Worm (Caenorhabditis elegans) whole organism, L2 larva: ENCODE measurements around the gene Y67A10A.11.

Experiments
- C34F6.9 ChIP-seq: fragments of 150-350 bp; optimal IDR thresholded peaks from 2 replicates; lab custom pipeline; 2014; ENCODE audit warnings: missing biosample characterization, missing genetic modification characterization
- ZK546.5 ChIP-seq: sonication (generic microtip); optimal IDR thresholded peaks from 2 replicates; lab custom pipeline; 2017; ENCODE audit warnings: missing biosample characterization, missing genetic modification characterization
- aly-2 ChIP-seq: fragments of 150-350 bp; optimal IDR thresholded peaks from 2 replicates; lab custom pipeline; 2014; ENCODE audit warnings: missing biosample characterization, missing genetic modification characterization
- blmp-1 ChIP-seq: sonication (generic microtip); optimal IDR thresholded peaks from 2 replicates; lab custom pipeline; 2017; ENCODE audit warnings: missing genetic modification characterization, mild to moderate bottlenecking, missing compliant biosample characterization, antibody characterized with exemption, moderate library complexity; ENCODE audit not compliant: insufficient read depth
- elt-3 ChIP-seq: sonication (generic microtip); optimal IDR thresholded peaks from 2 replicates; lab custom pipeline; 2017; ENCODE audit warnings: missing biosample characterization, missing genetic modification characterization
- lin-11 ChIP-seq: fragments of 150-350 bp; sonication (generic microtip); optimal IDR thresholded peaks from 2 replicates; lab custom pipeline; 2014; ENCODE audit warnings: missing biosample characterization, missing genetic modification characterization, inconsistent platforms, mixed read lengths
- lin-39 ChIP-seq: fragments of 150-350 bp; optimal IDR thresholded peaks from 2 replicates; lab custom pipeline; 2014; ENCODE audit warnings: missing biosample characterization, missing genetic modification reagents, missing genetic modification characterization
- nhr-77 ChIP-seq: fragments of 150-350 bp; optimal IDR thresholded peaks from 2 replicates; lab custom pipeline; 2014; ENCODE audit warnings: missing biosample characterization, missing genetic modification characterization
- unc-55 ChIP-seq: fragments of 150-350 bp; sonication (generic microtip); optimal IDR thresholded peaks from 3 replicates; lab custom pipeline; 2014; ENCODE audit warnings: missing biosample characterization, missing genetic modification reagents, missing genetic modification characterization
- unc-62 ChIP-seq: fragments of 150-350 bp; optimal IDR thresholded peaks from 2 replicates; lab custom pipeline; 2014; ENCODE audit warnings: missing biosample characterization, missing genetic modification reagents, missing genetic modification characterization
- ztf-11 ChIP-seq: sonication (generic microtip); optimal IDR thresholded peaks from 2 replicates; lab custom pipeline; 2017; ENCODE audit warnings: missing biosample characterization, missing genetic modification characterization

- no peak for TF ChIP-seq unc-62 (GFP tag; lab: Kevin White, UChicago)
- no peak for TF ChIP-seq lin-39 (tag; lab: Kevin White, UChicago)
- TF ChIP-seq nhr-77 (tag; lab: Kevin White, UChicago), result no peak
- TF ChIP-seq unc-55, result no peak
- no peak for TF ChIP-seq lin-11
- TF ChIP-seq blmp-1 (tag; lab: Kevin White, UChicago), result no peak
- no peak for TF ChIP-seq ztf-11 (tag; lab: Kevin White, UChicago)
- TF ChIP-seq ZK546.5 (tag; lab: Kevin White, UChicago), result no peak
- TF ChIP-seq aly-2 (tag; lab: Kevin White, UChicago), result no peak
- no peak for TF ChIP-seq elt-3
- TF ChIP-seq C34F6.9 (tag; lab: Kevin White, UChicago), result no peak
These were observed 10.9 kb downstream of the Y67A10A.11 start, which contains the start of gene oac-56 for ce11 chrIV:14350651-14351050.
